Fruit fly (Drosophila melanogaster) Kc167 (cell line): Measurements from ENCODE around the gene RacGAP84C.

Experiments
- Myc ChIP-seq: fragments of >200 bp; optimal IDR thresholded peaks from 2 replicates; lab custom pipeline; 2017; ENCODE audit warnings: missing external identifiers
- Sin3A ChIP-seq: fragments of >200 bp; optimal IDR thresholded peaks from 2 replicates; lab custom pipeline; 2018; ENCODE audit warnings: missing external identifiers
- h ChIP-seq: fragments of >200 bp; optimal IDR thresholded peaks from 3 replicates; lab custom pipeline; 2018; ENCODE audit warnings: missing external identifiers
- insv ChIP-seq: fragments of >200 bp; optimal IDR thresholded peaks from 3 replicates; lab custom pipeline; 2018; ENCODE audit warnings: missing external identifiers
- psq ChIP-seq: fragments of >200 bp; optimal IDR thresholded peaks from 2 replicates; lab custom pipeline; 2017; ENCODE audit warnings: missing external identifiers
- ttk ChIP-seq: sonication (Bioruptor generic); optimal IDR thresholded peaks from 2 replicates; lab custom pipeline; 2017; ENCODE audit warnings: missing external identifiers

The RacGAP84C gene

DNA sequence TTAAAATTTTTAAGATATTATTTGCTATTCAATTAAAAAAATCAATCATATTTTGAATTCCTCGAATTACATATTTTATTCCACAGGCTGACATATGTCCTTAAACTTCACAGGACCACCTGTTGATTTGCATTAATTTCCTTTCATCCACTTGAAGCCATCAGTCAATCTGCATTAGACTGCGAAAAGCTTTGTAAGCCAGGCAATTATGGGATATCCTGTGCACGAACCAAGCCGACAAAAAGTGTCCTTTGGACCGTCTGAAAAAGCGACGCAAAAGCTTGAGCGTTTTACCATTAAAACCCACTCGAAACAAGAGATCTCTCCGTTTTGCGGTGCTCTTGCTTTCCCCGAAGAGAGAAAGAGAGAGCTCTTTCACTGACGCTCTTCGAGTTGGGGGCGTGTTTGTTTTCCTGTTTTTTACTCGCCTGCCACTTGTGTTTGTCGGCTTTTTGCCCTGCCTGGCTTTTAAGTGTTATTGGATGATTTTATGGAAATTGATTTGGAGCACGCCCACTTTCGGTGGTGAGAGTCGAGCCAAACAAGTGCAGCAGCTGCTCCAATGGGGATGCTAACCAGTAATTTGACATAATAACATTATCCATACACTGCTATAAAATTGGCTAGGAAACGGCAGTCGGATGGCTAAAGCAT is 20.9 kb downstream of the RacGAP84C start:
- TF ChIP-seq Myc (lab: Kevin White, UChicago) (no peak), ttk (lab: Kevin White, UChicago) (no peak)

DNA sequence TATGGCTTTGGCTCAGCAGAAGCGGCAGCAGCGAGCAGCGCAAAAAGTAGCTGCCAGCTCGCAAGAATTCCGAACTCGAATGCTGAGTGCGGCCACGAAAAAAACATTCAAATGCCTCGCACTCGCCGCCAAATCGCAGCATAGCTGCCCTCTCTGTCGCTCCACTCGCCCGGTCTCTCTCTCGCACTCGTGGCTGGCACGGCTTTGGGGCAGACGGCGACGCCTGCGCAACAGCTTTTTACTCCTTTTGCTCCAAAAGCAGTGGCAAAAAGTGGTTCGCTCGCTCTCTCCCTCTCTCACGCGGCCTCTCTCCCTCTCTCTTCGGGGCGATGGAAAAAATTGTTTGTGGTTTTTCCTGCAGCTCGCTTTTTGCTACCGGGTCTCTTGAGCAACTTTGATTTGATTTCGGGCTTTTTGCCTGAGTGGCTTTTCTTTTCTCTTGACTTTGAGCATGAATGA is 23.8 kb downstream of the RacGAP84C start, which contains the start of gene rn:
TSS of gene rn (minus strand) at position 51 of the 459 bp plus-strand sequence.
- no peak for TF ChIP-seq ttk (lab: Kevin White, UChicago)
- TF ChIP-seq Myc (lab: Kevin White, UChicago) = no peak
- no peak for TF ChIP-seq insv (lab: Kevin White, UChicago)
- no peak for TF ChIP-seq h (lab: Kevin White, UChicago)
- TF ChIP-seq psq (lab: Kevin White, UChicago) = no peak
- TF ChIP-seq Sin3A = no peak

DNA sequence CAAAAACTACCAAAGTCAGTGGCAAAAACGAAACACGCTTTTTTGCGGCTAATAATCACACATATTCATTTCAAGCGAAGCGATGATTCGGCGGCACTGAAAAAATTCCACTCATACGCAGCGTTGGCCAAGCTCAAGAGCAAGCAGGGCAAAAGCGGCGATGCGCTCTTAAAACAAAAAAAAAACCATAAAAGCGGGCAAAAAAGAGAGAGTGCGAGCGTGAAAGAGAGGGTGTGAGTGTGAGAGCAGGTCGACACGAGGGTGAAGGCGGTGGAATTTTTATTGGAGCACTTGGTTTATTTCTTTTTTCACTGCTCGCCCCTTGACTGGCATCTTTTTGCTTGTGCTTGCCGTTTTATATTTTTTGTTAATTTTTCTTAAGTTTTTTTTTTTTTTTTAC is 24.8 kb downstream of the RacGAP84C start:
- TF ChIP-seq Sin3A (no peak), insv (lab: Kevin White, UChicago) (no peak), psq (lab: Kevin White, UChicago) (no peak), ttk (lab: Kevin White, UChicago) (no peak), Myc (lab: Kevin White, UChicago) (no peak), h (lab: Kevin White, UChicago) (no peak)

DNA sequence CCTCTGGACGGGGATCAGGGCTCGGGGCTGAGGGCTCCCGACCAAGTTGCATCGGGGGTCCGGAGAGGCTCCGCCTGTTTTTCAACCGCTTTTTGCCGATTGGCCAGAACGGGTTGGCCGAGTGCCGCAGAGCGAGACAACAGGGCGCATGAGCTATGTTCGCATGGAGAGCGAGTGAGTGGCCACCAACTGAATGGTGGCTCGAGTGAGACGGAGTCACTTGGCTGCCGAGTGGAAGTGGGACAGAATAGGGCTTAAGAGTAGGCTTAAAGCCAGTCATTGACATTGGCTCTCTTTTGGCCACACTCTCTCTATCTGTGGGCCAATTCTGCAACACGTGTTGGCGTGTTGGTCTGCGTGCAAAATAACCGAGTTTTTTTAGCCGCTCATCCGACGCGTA is 27.3 kb downstream of the RacGAP84C start:
- no peak for TF ChIP-seq Sin3A
- no peak for TF ChIP-seq ttk (lab: Kevin White, UChicago)
- TF ChIP-seq insv (lab: Kevin White, UChicago) = no peak

DNA sequence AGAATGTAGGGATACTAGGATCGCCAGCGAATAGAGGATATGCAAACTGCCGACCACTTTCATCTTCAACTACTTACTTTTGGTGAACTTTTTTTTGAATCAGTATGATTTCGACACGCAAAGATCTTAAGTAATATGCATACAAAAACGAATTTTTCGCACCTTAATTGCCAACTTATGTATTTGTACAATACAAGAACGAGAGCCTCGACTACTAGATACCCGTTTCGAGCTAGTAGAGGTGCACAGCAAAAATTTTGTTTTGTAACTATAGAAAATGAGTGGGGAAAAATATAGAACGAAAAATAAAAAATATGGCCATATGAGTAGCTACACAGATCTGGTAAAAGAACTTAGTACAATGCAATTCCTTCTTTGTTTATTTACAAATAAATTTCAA is 31.3 kb downstream of the RacGAP84C start, which contains the start of gene CG10029:
TSS of gene CG10029 (minus strand) at position 101 of the 400 bp plus-strand sequence.
- TF ChIP-seq insv (lab: Kevin White, UChicago) (no peak), Sin3A (no peak)

DNA sequence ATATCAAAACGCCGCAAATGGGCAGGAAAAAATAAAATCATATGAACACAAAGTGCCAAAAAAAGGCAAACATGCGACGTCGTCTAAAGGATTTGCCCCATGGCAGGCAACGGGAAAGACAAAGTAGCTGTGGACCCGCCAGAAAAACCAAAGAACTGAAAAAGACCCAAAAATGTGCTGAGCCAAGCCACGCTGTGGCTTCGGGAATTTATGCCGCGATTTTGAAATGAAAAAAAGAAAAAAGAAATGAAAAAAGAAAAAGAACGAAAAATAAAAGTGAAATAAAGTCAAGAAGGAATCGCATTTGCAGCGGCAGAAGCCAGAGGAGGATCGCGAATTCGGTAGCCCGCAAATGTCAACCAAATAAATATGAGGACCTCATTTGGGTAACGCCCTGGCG is 36.8 kb downstream of the RacGAP84C start:
- TF ChIP-seq h (lab: Kevin White, UChicago) = no peak
- TF ChIP-seq Myc (lab: Kevin White, UChicago) = no peak
- TF ChIP-seq Sin3A = no peak
- no peak for TF ChIP-seq psq (lab: Kevin White, UChicago)
- no peak for TF ChIP-seq insv (lab: Kevin White, UChicago)
- TF ChIP-seq ttk (lab: Kevin White, UChicago) = no peak

DNA sequence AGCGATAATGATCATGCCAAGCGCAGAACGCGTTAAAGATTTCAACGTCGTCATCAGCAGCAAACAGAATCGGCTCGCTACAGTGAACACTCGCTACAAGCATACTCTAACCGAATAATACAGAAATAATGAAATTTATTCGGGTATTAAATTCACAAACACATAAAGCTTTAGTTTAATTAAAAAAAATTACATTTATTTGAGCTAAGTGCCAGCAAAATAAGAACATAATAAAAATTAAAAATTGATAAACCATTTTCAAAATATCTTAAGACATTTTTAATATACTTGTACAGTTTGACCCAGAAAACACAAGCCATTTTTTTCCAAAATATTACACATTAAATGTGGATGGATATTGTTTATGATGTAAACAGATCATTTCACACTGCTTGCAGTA is 40.4 kb downstream of the RacGAP84C start:
- TF ChIP-seq h (lab: Kevin White, UChicago) (no peak), insv (lab: Kevin White, UChicago) (no peak), Sin3A (no peak), ttk (lab: Kevin White, UChicago) (no peak), psq (lab: Kevin White, UChicago) (no peak), Myc (lab: Kevin White, UChicago) (no peak)

DNA sequence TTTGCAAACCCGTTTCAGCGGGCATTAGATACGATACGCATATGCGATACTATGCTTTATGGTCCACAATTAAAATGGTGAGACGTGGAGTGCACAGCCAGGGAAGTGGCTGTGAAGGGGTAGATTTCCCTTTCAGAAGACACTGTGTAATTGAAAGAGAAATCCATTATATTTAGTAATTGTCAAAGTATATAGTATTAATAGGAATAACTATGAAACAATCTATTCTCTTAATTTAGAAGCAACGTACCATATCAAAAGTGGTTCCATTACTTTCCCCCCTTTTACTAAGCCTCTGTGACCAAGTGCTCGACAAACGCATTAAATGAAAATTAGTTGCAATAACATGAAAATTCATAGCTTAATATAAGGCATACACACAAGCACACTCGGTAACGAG is 44.9 kb downstream of the RacGAP84C start:
- no peak for TF ChIP-seq psq (lab: Kevin White, UChicago)
- TF ChIP-seq Sin3A = no peak
- no peak for TF ChIP-seq insv (lab: Kevin White, UChicago)
- no peak for TF ChIP-seq ttk (lab: Kevin White, UChicago)
- no peak for TF ChIP-seq Myc (lab: Kevin White, UChicago)
- TF ChIP-seq h (lab: Kevin White, UChicago) = no peak

DNA sequence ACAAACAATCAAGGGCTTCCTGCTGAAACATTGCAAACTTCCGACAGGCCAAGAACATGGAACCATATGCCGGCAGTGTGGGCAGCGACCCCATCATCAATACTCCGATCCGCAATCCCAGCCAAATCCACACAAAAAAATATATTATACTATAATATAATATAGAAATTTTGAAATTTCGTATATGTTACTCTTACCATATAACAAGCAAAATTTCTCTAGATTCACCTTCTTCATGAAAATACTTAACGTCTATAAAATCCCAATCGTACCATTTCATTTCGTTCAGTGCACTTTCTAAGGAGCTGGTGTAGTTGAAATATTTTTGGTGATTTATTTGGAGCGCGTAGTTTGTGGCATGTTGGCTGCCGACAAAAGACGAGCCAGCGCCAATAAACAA is 48.9 kb downstream of the RacGAP84C start:
- TF ChIP-seq Sin3A (no peak), ttk (lab: Kevin White, UChicago) (no peak), Myc (lab: Kevin White, UChicago) (no peak), insv (lab: Kevin White, UChicago) (no peak), h (lab: Kevin White, UChicago) (no peak), psq (lab: Kevin White, UChicago) (no peak)

DNA sequence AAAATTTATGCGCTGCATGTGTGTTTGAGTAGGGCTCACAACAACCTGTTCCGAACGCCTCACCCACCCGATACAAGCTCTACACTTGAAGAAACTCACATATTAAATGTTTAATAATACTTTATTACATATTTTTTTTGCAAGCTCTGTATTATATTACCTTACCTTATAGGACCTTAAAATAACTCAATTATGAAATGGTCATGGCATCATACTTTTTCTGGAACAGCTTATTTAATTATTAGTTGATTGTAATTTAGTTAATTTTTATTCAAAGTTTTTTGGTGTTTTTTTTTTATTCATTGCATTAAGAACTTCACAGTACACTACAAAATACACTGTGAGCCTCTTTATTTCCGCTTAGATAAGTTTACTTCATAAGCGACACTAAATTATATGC is 50.7 kb downstream of the RacGAP84C start:
- TF ChIP-seq h (lab: Kevin White, UChicago) (no peak), Myc (lab: Kevin White, UChicago) (no peak), insv (lab: Kevin White, UChicago) (no peak), ttk (lab: Kevin White, UChicago) (no peak), psq (lab: Kevin White, UChicago) (no peak), Sin3A (no peak)
